Fruit fly (Drosophila melanogaster): Measurements from ENCODE around the gene T48.

DNA sequence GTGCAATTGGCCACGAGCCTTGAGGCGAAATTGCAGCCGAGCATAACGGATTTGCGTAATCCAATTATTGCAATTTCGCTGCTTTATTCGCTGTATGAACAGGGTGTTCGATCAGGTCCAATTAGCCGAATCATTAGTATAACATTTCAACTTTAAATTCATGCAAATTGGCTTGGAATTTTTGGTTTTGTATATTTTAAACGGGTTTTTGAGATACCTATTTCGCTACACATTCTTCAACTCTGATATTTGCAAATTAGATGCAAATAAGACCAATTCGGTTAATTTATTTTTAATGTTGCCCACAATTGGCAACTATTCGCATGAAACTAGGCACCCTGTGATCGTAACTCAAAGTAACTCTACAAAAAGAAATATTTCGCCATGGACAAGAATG lies 71.9 kb downstream of the T48 start:
- no peak for TF ChIP-seq h (GFP tag; optimal IDR thresholded peaks at IDR 0.05)
- no peak for TF ChIP-seq Vsx2 (GFP tag; optimal IDR thresholded peaks at IDR 0.05; ENCODE audit: partially characterized antibody)
- no peak for TF ChIP-seq GATAd (GFP tag; optimal IDR thresholded peaks at IDR 0.05)
- TF ChIP-seq fru (GFP tag; optimal IDR thresholded peaks at IDR 0.05), result no peak
- TF ChIP-seq OdsH (GFP tag; optimal IDR thresholded peaks at IDR 0.05), result no peak
- no peak for TF ChIP-seq psq (GFP tag; optimal IDR thresholded peaks at IDR 0.05)
- no peak for TF ChIP-seq Dif (GFP tag; optimal IDR thresholded peaks at IDR 0.05; ENCODE audit: partially characterized antibody)
- no peak for TF ChIP-seq tai (GFP tag; optimal IDR thresholded peaks at IDR 0.05)
- no peak for TF ChIP-seq usp (GFP tag; optimal IDR thresholded peaks at IDR 0.05)
- TF ChIP-seq dmrt93B (GFP tag; optimal IDR thresholded peaks at IDR 0.05), result no peak
- no peak for TF ChIP-seq lola (GFP tag; optimal IDR thresholded peaks at IDR 0.05)
- no peak for TF ChIP-seq CG32264 (GFP tag; optimal IDR thresholded peaks at IDR 0.05)
- no peak for TF ChIP-seq Mio (GFP tag; optimal IDR thresholded peaks at IDR 0.05)

Data from whole organism, wandering third instar larva.